Fruit fly (Drosophila melanogaster): ENCODE measurements around the gene Klp31E.

The Klp31E gene

DNA sequence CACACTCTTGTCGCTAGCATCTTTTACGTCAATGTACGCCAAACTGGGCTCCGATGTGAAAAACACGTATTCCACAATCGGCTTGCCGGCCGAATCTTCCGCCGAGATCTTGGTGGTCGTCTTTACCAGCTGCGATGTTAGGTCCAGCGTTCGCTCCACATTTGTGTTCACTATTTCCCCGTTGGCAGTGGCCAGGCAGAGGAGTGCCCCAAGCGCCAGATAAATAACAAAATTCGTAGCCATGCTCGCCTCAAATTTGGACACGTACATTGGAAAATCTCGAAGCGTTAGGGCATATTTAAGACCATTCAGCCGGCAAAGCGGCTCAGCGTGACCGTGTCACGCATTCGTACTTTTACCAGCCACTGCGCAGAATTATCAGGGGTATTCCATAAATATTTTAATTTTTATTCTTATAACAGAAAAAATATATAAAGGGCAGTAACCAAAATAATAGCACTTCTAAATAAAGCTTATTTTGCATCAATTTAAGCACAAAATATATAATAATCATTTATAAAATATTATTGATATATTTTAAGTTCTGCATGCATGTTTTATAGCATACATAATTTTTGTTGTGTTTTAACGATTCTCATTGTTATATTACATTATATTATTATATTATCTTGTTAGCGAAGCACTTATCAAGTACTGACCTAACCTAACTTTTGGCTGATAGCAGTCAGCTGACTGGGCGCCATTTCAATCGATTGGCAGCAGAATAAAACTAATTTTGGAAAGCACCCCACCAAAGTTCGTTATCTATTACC is 38.2 kb upstream of the Klp31E start, which contains the start of the genes CG33303 and dpr19 (continued):
- TF ChIP-seq CG13296 (GFP tag; optimal IDR thresholded peaks at IDR 0.05) (peak; percentile 87), CG43689 (GFP tag; IDR thresholded peaks at IDR 0.05) (no peak), CG8359 (GFP tag; optimal IDR thresholded peaks at IDR 0.05; ENCODE audit: borderline replicate concordance) (peak; percentile 9), wek (GFP tag; optimal IDR thresholded peaks at IDR 0.05) (peak; percentile 95), CG4424 (GFP tag; optimal IDR thresholded peaks at IDR 0.05) (peak; percentile 71), CG30403 (GFP tag; optimal IDR thresholded peaks at IDR 0.05) (peak; percentile 64), Hr39 (optimal IDR thresholded peaks at IDR 0.05) (no peak), crp (GFP tag; optimal IDR thresholded peaks at IDR 0.05) (peak in 1 of 2 experiments; percentile 79), so (GFP tag; IDR thresholded peaks at IDR 0.05) (0 out of 3 replicates have a peak, but pooled peaks have one; percentile 7), CG10209 (GFP tag; optimal IDR thresholded peaks at IDR 0.05) (peak; percentile 66), dpn (GFP tag; optimal IDR thresholded peaks at IDR 0.05) (peak in 1 of 2 experiments; percentile 50), CG15269 (tag; optimal IDR thresholded peaks at IDR 0.05) (peak; percentile 87), h (optimal IDR thresholded peaks at IDR 0.05) (no peak), nerfin-1 (tag; optimal IDR thresholded peaks at IDR 0.05) (peak; percentile 76), Atf6 (GFP tag; IDR thresholded peaks at IDR 0.05) (peak; percentile 70), CG18262 (tag; optimal IDR thresholded peaks at IDR 0.05) (peak; percentile 89), HmgZ (tag; optimal IDR thresholded peaks at IDR 0.05) (peak; percentile 48), CG13424 (tag; optimal IDR thresholded peaks at IDR 0.05) (peak; percentile 89), dimm (GFP tag; IDR thresholded peaks at IDR 0.05) (no peak), MBD-R2 (GFP tag; IDR thresholded peaks at IDR 0.05) (peak; percentile 78), sob (GFP tag; IDR thresholded peaks at IDR 0.05) (peak; percentile 29; the same call in 1 of the 2 replicates), gsb-n (tag; optimal IDR thresholded peaks at IDR 0.05) (peak; percentile 82), ab (GFP tag; optimal IDR thresholded peaks at IDR 0.05) (no peak), abd-A (tag; optimal IDR thresholded peaks at IDR 0.05) (no peak), CG10462 (GFP tag; optimal IDR thresholded peaks at IDR 0.05) (peak; percentile 20), CG3163 (GFP tag; optimal IDR thresholded peaks at IDR 0.05) (no peak), CG8924 (tag; optimal IDR thresholded peaks at IDR 0.05) (peak; percentile 90), grau (tag; optimal IDR thresholded peaks at IDR 0.05) (peak; percentile 85)

DNA sequence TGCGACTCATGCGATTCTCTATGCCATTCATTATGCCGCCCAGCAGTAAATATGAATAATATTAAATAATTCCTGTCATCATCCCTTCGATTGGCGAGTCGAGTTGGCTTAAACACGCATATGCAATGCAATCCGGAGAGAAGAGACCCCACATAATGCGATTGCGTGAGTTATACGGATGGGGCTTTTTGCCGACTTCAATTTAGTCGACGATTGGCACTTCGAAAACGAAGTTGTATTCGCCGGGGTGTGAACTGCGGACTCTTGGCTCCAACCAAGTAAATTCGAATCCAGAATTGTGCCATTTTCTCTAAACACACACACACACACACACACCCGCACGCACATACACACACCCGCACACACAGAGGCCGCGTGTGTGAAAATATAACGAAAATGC is 37.5 kb upstream of the Klp31E start:
- no peak for TF ChIP-seq CG17186 (GFP tag; optimal IDR thresholded peaks at IDR 0.05)
- TF ChIP-seq Dfd (GFP tag; optimal IDR thresholded peaks at IDR 0.05), result peak in 1 of 2 experiments; percentile 8
- no peak for TF ChIP-seq ken (GFP tag; IDR thresholded peaks at IDR 0.05)
- peak; percentile 83 for TF ChIP-seq Deaf1 (tag; optimal IDR thresholded peaks at IDR 0.05)
- TF ChIP-seq ewg (GFP tag; optimal IDR thresholded peaks at IDR 0.05), result peak; percentile 90
- no peak for TF ChIP-seq CG4424 (GFP tag; optimal IDR thresholded peaks at IDR 0.05)
- TF ChIP-seq disco-r (GFP tag; optimal IDR thresholded peaks at IDR 0.05), result no peak
- no peak for TF ChIP-seq CG14860 (GFP tag; IDR thresholded peaks at IDR 0.05; ENCODE audit: partially characterized antibody)
- TF ChIP-seq crol (GFP tag; IDR thresholded peaks at IDR 0.05), result no peak
- TF ChIP-seq cg (GFP tag; optimal IDR thresholded peaks at IDR 0.05), result peak; percentile 65
- no peak for TF ChIP-seq pita (GFP tag; optimal IDR thresholded peaks at IDR 0.05)
- peak in 1 of 2 experiments; percentile 40 for TF ChIP-seq Pdp1 (GFP tag; optimal IDR thresholded peaks at IDR 0.05)
- TF ChIP-seq Trl (optimal IDR thresholded peaks at IDR 0.05), result no peak
- peak; percentile 1 for TF ChIP-seq Trl (GFP tag; optimal IDR thresholded peaks at IDR 0.05)
- TF ChIP-seq rib (GFP tag; IDR thresholded peaks at IDR 0.05), result no peak
- no peak for TF ChIP-seq Gsc (GFP tag; IDR thresholded peaks at IDR 0.05)
- no peak for TF ChIP-seq emc (GFP tag; optimal IDR thresholded peaks at IDR 0.05)
- no peak for TF ChIP-seq jing (GFP tag; optimal IDR thresholded peaks at IDR 0.05)
- TF ChIP-seq sens-2 (GFP tag; IDR thresholded peaks at IDR 0.05), result no peak
- no peak for TF ChIP-seq dysf (GFP tag; IDR thresholded peaks at IDR 0.05)
- no peak for TF ChIP-seq CG10209 (GFP tag; optimal IDR thresholded peaks at IDR 0.05)
- TF ChIP-seq CG31388 (GFP tag; optimal IDR thresholded peaks at IDR 0.05), result no peak

Data from whole organism, embryonic.